Worm (Caenorhabditis elegans) whole organism, early embryonic: Measurements from ENCODE around the gene C08F8.15.

Source experiments
- B0310.2 ChIP-seq: sonication (generic microtip); optimal IDR thresholded peaks from 2 replicates; lab custom pipeline; 2016; ENCODE audit warnings: mild to moderate bottlenecking, missing genetic modification characterization, missing compliant biosample characterization
- aly-1 ChIP-seq: sonication (generic microtip); optimal IDR thresholded peaks from 2 replicates; lab custom pipeline; 2016; ENCODE audit warnings: missing genetic modification characterization, missing compliant biosample characterization
- ama-1 ChIP-seq: fragments of 150-350 bp; optimal IDR thresholded peaks from 2 replicates; lab custom pipeline; 2014
- ceh-36 ChIP-seq: sonication (generic microtip); optimal IDR thresholded peaks from 2 replicates; lab custom pipeline; 2016; ENCODE audit warnings: missing genetic modification characterization, inconsistent platforms, missing compliant biosample characterization
- ets-7 ChIP-seq: sonication (generic microtip); optimal IDR thresholded peaks from 2 replicates; lab custom pipeline; 2016; ENCODE audit warnings: missing genotype, missing genetic modification characterization, missing compliant biosample characterization
- flt-1 ChIP-seq: fragments of 200-800 bp; sonication (Bioruptor generic); IDR thresholded peaks from 2 replicates; pipeline ENCODE4 v1.3.6; 2022; ENCODE audit warnings: missing genetic modification characterization, missing compliant biosample characterization
- hmbx-1 ChIP-seq: sonication (generic microtip); optimal IDR thresholded peaks from 2 replicates; lab custom pipeline; 2016; ENCODE audit warnings: mild to moderate bottlenecking, missing genetic modification characterization, missing compliant biosample characterization
- sea-1 ChIP-seq: fragments of 200-800 bp; sonication (Bioruptor generic); conservative IDR thresholded peaks from 2 replicates; pipeline ENCODE4 v1.3.6; 2022; ENCODE audit warnings: missing genetic modification characterization, missing compliant biosample characterization
- tbx-11 ChIP-seq: fragments of 200-800 bp; sonication (Bioruptor generic); IDR thresholded peaks from 2 replicates; pipeline ENCODE4 v1.3.6; 2022; ENCODE audit warnings: missing genetic modification characterization, missing compliant biosample characterization
- tra-4 ChIP-seq: sonication (generic microtip); optimal IDR thresholded peaks from 2 replicates; lab custom pipeline; 2017; ENCODE audit warnings: missing genetic modification characterization, missing compliant biosample characterization

ce11 chrIV:11119972-11120562, 40.5 kb downstream of the C08F8.15 start:
- TF ChIP-seq ama-1 (no peak), ets-7 (no peak), B0310.2 (tag; lab: Kevin White, UChicago) (no peak), hmbx-1 (no peak), aly-1 (no peak), sea-1 (GFP tag; lab: Robert Waterston, UW) (no peak), tra-4 (tag; lab: Kevin White, UChicago) (no peak), ceh-36 (no peak), tbx-11 (GFP tag; lab: Robert Waterston, UW) (0 out of 2 replicates have a peak, but pooled peaks have one; percentile 51), flt-1 (GFP tag; lab: Robert Waterston, UW) (no peak)
